Worm (Caenorhabditis elegans): Measurements from ENCODE around the gene cnc-3.

cnc-3 gene

DNA sequence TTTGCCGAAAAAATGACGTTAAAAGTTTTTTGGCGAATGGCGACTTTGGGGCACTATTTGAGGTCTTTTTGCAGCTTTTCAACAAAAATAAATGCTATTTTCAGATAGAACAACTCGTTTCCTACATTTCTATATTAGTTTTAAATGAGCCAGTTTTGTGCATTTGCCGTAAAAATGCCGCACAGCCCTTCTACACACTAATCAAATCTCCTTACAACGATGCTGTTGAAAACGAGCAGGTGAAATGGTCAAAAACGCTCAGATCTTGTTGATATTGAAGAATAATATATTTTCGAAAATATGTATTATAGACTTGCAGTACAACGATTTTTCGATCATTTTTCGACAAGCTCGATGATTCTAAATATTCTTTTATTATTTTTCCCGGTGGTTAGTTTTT, 7.0 kb downstream of the cnc-3 start, which contains the start of gene chil-14:
chil-14 (plus strand) TSS at position 301 of the 400 bp plus-strand sequence.
- TF ChIP-seq nhr-12 (tag; optimal IDR thresholded peaks at IDR 0.05): no peak
- TF ChIP-seq mdl-1 (tag; optimal IDR thresholded peaks at IDR 0.05): no peak
- TF ChIP-seq nhr-10 (tag; optimal IDR thresholded peaks at IDR 0.05): no peak
- no peak for TF ChIP-seq nhr-23 (tag; optimal IDR thresholded peaks at IDR 0.05)
- TF ChIP-seq sma-9 (GFP tag; optimal IDR thresholded peaks at IDR 0.05): no peak
- no peak for TF ChIP-seq sma-9 (tag; optimal IDR thresholded peaks at IDR 0.05)
- no peak for TF ChIP-seq crh-2 (tag; optimal IDR thresholded peaks at IDR 0.05)
- TF ChIP-seq mab-5 (tag; optimal IDR thresholded peaks at IDR 0.05): no peak
- TF ChIP-seq blmp-1 (tag; optimal IDR thresholded peaks at IDR 0.05; ENCODE audit: insufficient read depth): no peak
- TF ChIP-seq dmd-4 (tag; optimal IDR thresholded peaks at IDR 0.05): no peak
- TF ChIP-seq ztf-4 (tag; optimal IDR thresholded peaks at IDR 0.05): no peak
- TF ChIP-seq ama-1 (optimal IDR thresholded peaks at IDR 0.05): no peak

DNA sequence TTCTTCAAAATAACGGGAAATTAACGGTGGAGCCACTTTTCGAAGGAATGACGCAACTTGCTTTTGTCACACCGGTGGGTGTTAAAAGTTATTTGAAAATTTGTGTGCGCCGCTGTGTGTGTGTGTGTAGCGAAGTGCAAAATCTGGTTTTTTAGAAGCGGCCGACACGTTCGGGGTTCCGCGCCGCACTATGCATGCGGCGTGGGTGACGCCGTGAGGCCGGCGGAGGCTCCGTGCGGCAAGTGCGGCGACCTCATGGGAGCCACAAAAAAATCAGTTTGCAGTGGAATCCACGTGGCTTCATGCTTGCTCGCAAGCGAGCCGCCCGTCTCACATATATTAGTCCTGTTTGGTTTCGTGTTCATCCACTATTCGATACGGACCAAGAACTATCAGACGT, 7.5 kb downstream of the cnc-3 start:
- TF ChIP-seq ceh-16 (tag; optimal IDR thresholded peaks at IDR 0.05) (no peak), lsy-2 (tag; optimal IDR thresholded peaks at IDR 0.05) (no peak), unc-39 (tag; optimal IDR thresholded peaks at IDR 0.05) (no peak), alr-1 (tag; optimal IDR thresholded peaks at IDR 0.05) (no peak), lin-13 (GFP tag; optimal IDR thresholded peaks at IDR 0.05) (no peak)

DNA sequence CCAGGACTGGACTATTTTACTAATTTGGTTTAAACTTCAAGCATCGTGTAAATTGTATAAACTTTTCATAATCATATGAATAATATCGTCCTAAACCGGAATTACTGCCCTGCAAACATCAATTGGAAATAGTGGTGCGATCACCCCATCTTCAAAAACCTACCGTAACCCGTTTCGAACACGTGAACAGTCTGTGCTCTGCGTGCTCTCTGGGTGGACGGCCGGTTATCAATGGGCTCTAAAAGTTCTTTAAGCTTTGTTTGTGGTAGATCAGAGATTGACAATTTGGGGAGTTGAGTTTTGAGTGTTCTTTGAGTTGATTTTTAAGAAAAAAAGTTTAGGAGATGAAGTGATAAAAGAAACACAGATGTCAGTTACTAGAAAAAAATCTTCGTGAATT, 8.8 kb downstream of the cnc-3 start:
- TF ChIP-seq lsy-2 (tag; optimal IDR thresholded peaks at IDR 0.05): peak in 1 of 2 experiments; percentile 41
- no peak for TF ChIP-seq ztf-4 (tag; optimal IDR thresholded peaks at IDR 0.05)
- TF ChIP-seq sma-9 (GFP tag; optimal IDR thresholded peaks at IDR 0.05): peak; percentile 45
- TF ChIP-seq sma-9 (tag; optimal IDR thresholded peaks at IDR 0.05): no peak
- no peak for TF ChIP-seq ceh-16 (tag; optimal IDR thresholded peaks at IDR 0.05)
- no peak for TF ChIP-seq lin-13 (GFP tag; optimal IDR thresholded peaks at IDR 0.05)

DNA sequence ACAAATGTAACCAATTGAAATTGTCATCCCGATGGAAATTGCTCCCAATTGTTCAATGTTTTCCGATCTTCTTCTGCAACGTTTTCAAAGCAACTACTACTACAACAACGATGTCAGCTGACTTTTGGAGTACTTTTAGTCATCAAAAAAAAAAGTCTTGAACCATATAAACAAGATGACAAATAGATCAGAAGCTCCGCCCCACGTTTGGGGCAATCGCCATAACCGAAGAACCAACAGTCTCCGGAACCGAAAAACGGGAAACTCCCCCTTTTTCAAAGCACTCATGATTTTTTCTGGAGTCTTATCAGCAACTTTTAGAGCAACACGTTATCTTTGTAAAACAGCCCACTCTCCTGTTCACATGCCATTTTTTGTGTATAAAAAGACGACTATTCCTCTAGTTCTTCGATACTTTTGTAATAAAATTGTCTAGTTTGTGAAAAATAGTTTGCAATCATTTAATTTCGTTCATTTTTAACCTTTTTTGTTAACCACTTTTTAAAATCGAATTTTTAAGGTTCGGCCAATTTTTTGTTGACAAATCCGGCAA, 11.6 kb downstream of the cnc-3 start:
- TF ChIP-seq R02D3.7 (tag; optimal IDR thresholded peaks at IDR 0.05) (no peak), lin-11 (tag; optimal IDR thresholded peaks at IDR 0.05) (no peak), F13H6.1 (tag; optimal IDR thresholded peaks at IDR 0.05) (no peak), blmp-1 (tag; optimal IDR thresholded peaks at IDR 0.05; ENCODE audit: insufficient read depth) (no peak), fos-1 (tag; optimal IDR thresholded peaks at IDR 0.05) (peak; percentile 33), crh-2 (tag; optimal IDR thresholded peaks at IDR 0.05) (peak; percentile 2), egl-27 (tag; optimal IDR thresholded peaks at IDR 0.05) (no peak), ZK546.5 (tag; optimal IDR thresholded peaks at IDR 0.05) (no peak), C34F6.9 (tag; optimal IDR thresholded peaks at IDR 0.05) (no peak), skn-1 (tag; optimal IDR thresholded peaks at IDR 0.05) (no peak), Y55F3AM.14 (GFP tag; optimal IDR thresholded peaks at IDR 0.05) (no peak), sma-9 (GFP tag; optimal IDR thresholded peaks at IDR 0.05) (peak; percentile 56), sma-9 (tag; optimal IDR thresholded peaks at IDR 0.05) (no peak), lin-39 (tag; optimal IDR thresholded peaks at IDR 0.05) (no peak), nhr-237 (tag; optimal IDR thresholded peaks at IDR 0.05) (no peak), mbf-1 (tag; optimal IDR thresholded peaks at IDR 0.05) (no peak), dmd-4 (tag; optimal IDR thresholded peaks at IDR 0.05) (no peak), sem-4 (tag; optimal IDR thresholded peaks at IDR 0.05) (no peak), nhr-6 (tag; optimal IDR thresholded peaks at IDR 0.05) (no peak), unc-62 (GFP tag; optimal IDR thresholded peaks at IDR 0.05) (no peak), elt-1 (tag; optimal IDR thresholded peaks at IDR 0.05) (no peak), alr-1 (tag; optimal IDR thresholded peaks at IDR 0.05) (no peak), lsy-2 (tag; optimal IDR thresholded peaks at IDR 0.05) (no peak), ceh-16 (tag; optimal IDR thresholded peaks at IDR 0.05) (no peak), peb-1 (tag; optimal IDR thresholded peaks at IDR 0.05) (no peak), unc-55 (GFP tag; optimal IDR thresholded peaks at IDR 0.05) (no peak), snpc-4 (tag; optimal IDR thresholded peaks at IDR 0.05) (no peak), ama-1 (optimal IDR thresholded peaks at IDR 0.05) (no peak), ztf-4 (tag; optimal IDR thresholded peaks at IDR 0.05) (no peak), nhr-23 (tag; optimal IDR thresholded peaks at IDR 0.05) (no peak), nhr-21 (tag; optimal IDR thresholded peaks at IDR 0.05) (no peak), ceh-82 (tag; optimal IDR thresholded peaks at IDR 0.05) (no peak), gmeb-1 (tag; optimal IDR thresholded peaks at IDR 0.05) (peak; percentile 14)
